Worm (Caenorhabditis elegans) whole organism, L1 larva: ENCODE results near the gene gtf-2F1.

ENCODE experiments used
- C16A3.4 ChIP-seq: fragments of 150-350 bp; optimal IDR thresholded peaks from 2 replicates; lab custom pipeline; 2014; ENCODE audit warnings: missing biosample characterization, missing genetic modification characterization
- Y116A8C.19 ChIP-seq: sonication (generic microtip); optimal IDR thresholded peaks from 2 replicates; lab custom pipeline; 2016; ENCODE audit warnings: missing compliant biosample characterization, missing genetic modification characterization, borderline replicate concordance
- aha-1 ChIP-seq: fragments of 150-350 bp; optimal IDR thresholded peaks from 2 replicates; lab custom pipeline; 2014; ENCODE audit warnings: missing biosample characterization, missing genetic modification characterization
- alr-1 ChIP-seq: fragments of 200-800 bp; sonication (Bioruptor generic); optimal IDR thresholded peaks from 2 replicates; lab custom pipeline; 2018; ENCODE audit warnings: borderline replicate concordance, mild to moderate bottlenecking, missing genetic modification characterization, missing compliant biosample characterization
- ama-1 ChIP-seq: fragments of 150-350 bp; optimal IDR thresholded peaks from 2 replicates; lab custom pipeline; 2014
- blmp-1 ChIP-seq: fragments of 150-350 bp; optimal IDR thresholded peaks from 2 replicates; lab custom pipeline; 2014; ENCODE audit warnings: missing biosample characterization, missing genetic modification characterization
- ceh-88 ChIP-seq: fragments of 200-800 bp; sonication (Bioruptor generic); IDR thresholded peaks from 2 replicates; pipeline ENCODE4 v1.3.6; 2022; ENCODE audit warnings: missing genetic modification characterization, missing compliant biosample characterization
- dpl-1 ChIP-seq, 3 experiments: fragments of 150-350 bp in 2 of 3; sonication (generic microtip) in 1 of 3; optimal IDR thresholded peaks; 2 replicates each; lab custom pipeline; 2014 to 2017; ENCODE audit warnings: missing biosample characterization in 3 of 3, missing genetic modification characterization in 3 of 3, missing genetic modification reagents in 3 of 3
- egl-27 ChIP-seq, 2 experiments: fragments of 150-350 bp in 1 of 2; sonication (generic microtip); optimal IDR thresholded peaks; 3 replicates each; lab custom pipeline; 2017 to 2018; ENCODE audit warnings: missing biosample characterization in 2 of 2, missing genetic modification characterization in 2 of 2, missing genetic modification reagents in 2 of 2
- fkh-10 ChIP-seq: sonication (generic microtip); optimal IDR thresholded peaks from 2 replicates; lab custom pipeline; 2017; ENCODE audit warnings: missing biosample characterization, missing genetic modification reagents, missing genetic modification characterization
- fkh-4 ChIP-seq: sonication (generic microtip); optimal IDR thresholded peaks from 2 replicates; lab custom pipeline; 2016; ENCODE audit warnings: missing compliant biosample characterization, missing genetic modification characterization, borderline replicate concordance
- grh-1 ChIP-seq: fragments of 200-800 bp; sonication (Bioruptor generic); IDR thresholded peaks from 2 replicates; pipeline ENCODE4 v1.3.6; 2022; ENCODE audit warnings: missing genetic modification reagents, missing genetic modification characterization, missing compliant biosample characterization
- hlh-17 ChIP-seq: fragments of 200-800 bp; sonication (Bioruptor generic); optimal IDR thresholded peaks from 2 replicates; lab custom pipeline; 2018; ENCODE audit warnings: missing genetic modification characterization, mild to moderate bottlenecking, missing compliant biosample characterization, moderate library complexity, borderline replicate concordance
- lin-15B ChIP-seq: fragments of 150-350 bp; sonication (generic microtip); optimal IDR thresholded peaks from 3 replicates; lab custom pipeline; 2014; ENCODE audit warnings: missing biosample characterization, missing genetic modification characterization
- lsy-2 ChIP-seq, 2 experiments: fragments of 150-350 bp; optimal IDR thresholded peaks; 2 replicates each; lab custom pipeline; 2014; ENCODE audit warnings: missing biosample characterization in 2 of 2, missing genetic modification characterization in 2 of 2
- mdl-1 ChIP-seq, 2 experiments: fragments of 150-350 bp; optimal IDR thresholded peaks; 2 replicates each; lab custom pipeline; 2014 to 2017; ENCODE audit warnings: missing biosample characterization in 2 of 2, missing genetic modification characterization in 2 of 2, inconsistent platforms in 1 of 2
- mep-1 ChIP-seq: fragments of 150-350 bp; optimal IDR thresholded peaks from 2 replicates; lab custom pipeline; 2014; ENCODE audit warnings: missing biosample characterization, missing genetic modification characterization
- nhr-12 ChIP-seq: sonication (generic microtip); optimal IDR thresholded peaks from 2 replicates; lab custom pipeline; 2017; ENCODE audit warnings: missing biosample characterization, missing genetic modification characterization
- nhr-19 ChIP-seq: fragments of 200-800 bp; sonication (Bioruptor generic); conservative IDR thresholded peaks from 2 replicates; pipeline ENCODE4 v1.3.6; 2022; ENCODE audit warnings: missing genetic modification characterization, missing compliant biosample characterization
- nhr-237 ChIP-seq: fragments of 150-350 bp; optimal IDR thresholded peaks from 2 replicates; lab custom pipeline; 2014; ENCODE audit warnings: missing biosample characterization, missing genetic modification characterization
- nhr-28 ChIP-seq: fragments of 150-350 bp; optimal IDR thresholded peaks from 2 replicates; lab custom pipeline; 2014; ENCODE audit warnings: missing biosample characterization, missing genetic modification characterization
- nhr-47 ChIP-seq: sonication (generic microtip); optimal IDR thresholded peaks from 2 replicates; lab custom pipeline; 2016; ENCODE audit warnings: mild to moderate bottlenecking, missing genetic modification characterization, moderate library complexity, missing compliant biosample characterization
- nhr-71 ChIP-seq: sonication (generic microtip); optimal IDR thresholded peaks from 2 replicates; lab custom pipeline; 2016; ENCODE audit warnings: mild to moderate bottlenecking, missing genetic modification characterization, moderate library complexity, missing compliant biosample characterization
- nhr-76 ChIP-seq: sonication (generic microtip); optimal IDR thresholded peaks from 2 replicates; lab custom pipeline; 2017; ENCODE audit warnings: missing biosample characterization, missing genetic modification characterization
- nhr-77 ChIP-seq: fragments of 150-350 bp; optimal IDR thresholded peaks from 2 replicates; lab custom pipeline; 2014; ENCODE audit warnings: missing biosample characterization, missing genetic modification characterization
- rnt-1 ChIP-seq: sonication (generic microtip); optimal IDR thresholded peaks from 2 replicates; lab custom pipeline; 2016; ENCODE audit warnings: mild to moderate bottlenecking, missing genetic modification characterization, moderate library complexity, missing compliant biosample characterization
- snpc-4 ChIP-seq: fragments of 150-350 bp; optimal IDR thresholded peaks from 2 replicates; lab custom pipeline; 2014; ENCODE audit warnings: missing biosample characterization, missing genetic modification characterization
- snu-23 ChIP-seq: sonication (generic microtip); optimal IDR thresholded peaks from 2 replicates; lab custom pipeline; 2016; ENCODE audit warnings: missing genetic modification characterization, missing compliant biosample characterization
- sox-4 ChIP-seq: sonication (generic microtip); optimal IDR thresholded peaks from 2 replicates; lab custom pipeline; 2016; ENCODE audit warnings: missing genetic modification characterization, missing compliant biosample characterization
- swsn-7 ChIP-seq: sonication (generic microtip); optimal IDR thresholded peaks from 2 replicates; lab custom pipeline; 2016; ENCODE audit warnings: missing genetic modification characterization, missing compliant biosample characterization
- tbx-2 ChIP-seq: sonication (generic microtip); optimal IDR thresholded peaks from 2 replicates; lab custom pipeline; 2016; ENCODE audit warnings: missing genetic modification characterization, missing compliant biosample characterization
- tlp-1 ChIP-seq: fragments of 150-350 bp; optimal IDR thresholded peaks from 2 replicates; lab custom pipeline; 2014; ENCODE audit warnings: missing biosample characterization, missing genetic modification characterization
- unc-130 ChIP-seq: fragments of 150-350 bp; optimal IDR thresholded peaks from 2 replicates; lab custom pipeline; 2017; ENCODE audit warnings: missing biosample characterization, missing genetic modification characterization, inconsistent platforms
- xbp-1 ChIP-seq: sonication (generic microtip); optimal IDR thresholded peaks from 2 replicates; lab custom pipeline; 2016; ENCODE audit warnings: missing genetic modification characterization, missing compliant biosample characterization
- ztf-11 ChIP-seq, 2 experiments: sonication (generic microtip); optimal IDR thresholded peaks; 2 replicates each; lab custom pipeline; 2016 to 2017; ENCODE audit warnings: missing genetic modification characterization in 2 of 2, missing biosample characterization in 1 of 2, missing compliant biosample characterization in 1 of 2

Gene gtf-2F1

ce11 chrII:4328716-4329115 lies 27.3 kb downstream of the gtf-2F1 start, which contains the start of gene H20J04.4:
Gene H20J04.4 (plus strand): TSS chrII:4329016.
- TF ChIP-seq aha-1 (no peak), nhr-47 (tag; lab: Kevin White, UChicago) (no peak), fkh-10 (no peak), lin-15B (tag; lab: Kevin White, UChicago) (no peak), ama-1 (lab: Kevin White, UChicago) (no peak), egl-27 (tag; optimal IDR thresholded peaks at IDR 0.05; lab: Kevin White, UChicago) (no peak), nhr-28 (tag; lab: Kevin White, UChicago) (no peak), xbp-1 (no peak), nhr-19 (GFP tag; lab: Robert Waterston, UW) (no peak), ceh-88 (GFP tag; lab: Robert Waterston, UW) (no peak), sox-4 (no peak), alr-1 (tag; lab: Kevin White, UChicago) (no peak), tbx-2 (tag; lab: Kevin White, UChicago) (no peak), hlh-17 (GFP tag; lab: Kevin White, UChicago) (no peak), nhr-76 (no peak), nhr-71 (tag; lab: Kevin White, UChicago) (no peak), nhr-237 (no peak), C16A3.4 (tag; lab: Kevin White, UChicago) (no peak), unc-130 (tag; lab: Kevin White, UChicago) (no peak)

- TF ChIP-seq hlh-17 (GFP tag; lab: Kevin White, UChicago) (no peak), mdl-1 (tag; optimal IDR thresholded peaks at IDR 0.05; lab: Kevin White, UChicago) (no peak), egl-27 (tag; optimal IDR thresholded peaks at IDR 0.05; lab: Kevin White, UChicago) (no peak), nhr-237 (no peak), nhr-77 (tag; lab: Kevin White, UChicago) (no peak), unc-130 (tag; lab: Kevin White, UChicago) (no peak), lin-15B (tag; lab: Kevin White, UChicago) (no peak), snpc-4 (tag; lab: Kevin White, UChicago) (no peak), fkh-4 (tag; lab: Kevin White, UChicago) (no peak), grh-1 (GFP tag; lab: Robert Waterston, UW) (no peak), tlp-1 (tag; lab: Kevin White, UChicago) (no peak), nhr-76 (no peak), nhr-12 (tag; lab: Kevin White, UChicago) (no peak), lsy-2 (tag; optimal IDR thresholded peaks at IDR 0.05; lab: Kevin White, UChicago) (no peak)
These were observed 33.0 kb downstream of the gtf-2F1 start, which contains the start of gene madf-3 for ce11 chrII:4334448-4334847. Gene madf-3 (plus strand): TSS chrII:4334748.

DNA sequence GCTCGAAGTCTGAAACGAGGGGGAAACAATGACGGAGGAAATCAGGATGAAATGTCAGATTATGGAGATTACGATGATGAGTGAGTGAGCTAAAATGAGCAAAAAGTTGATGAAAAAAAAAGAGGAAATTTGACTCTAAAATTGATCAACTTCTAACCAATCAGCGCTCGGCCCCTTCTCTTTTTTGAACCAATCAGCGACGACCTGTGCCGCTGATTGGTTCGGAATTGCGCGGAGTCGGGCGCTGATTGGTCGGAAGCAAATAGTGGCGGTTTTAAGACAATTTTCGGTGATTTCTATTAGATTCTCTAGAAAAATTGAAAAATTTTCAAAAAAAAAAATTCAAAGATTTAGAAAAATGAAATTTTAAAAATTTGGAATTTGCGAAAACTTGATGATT lies 36.3 kb downstream of the gtf-2F1 start:
- TF ChIP-seq dpl-1 (GFP tag; optimal IDR thresholded peaks at IDR 0.05; lab: Kevin White, UChicago) = no peak
- TF ChIP-seq mep-1 (tag; lab: Kevin White, UChicago) = no peak
- TF ChIP-seq lin-15B (tag; lab: Kevin White, UChicago) = no peak

DNA sequence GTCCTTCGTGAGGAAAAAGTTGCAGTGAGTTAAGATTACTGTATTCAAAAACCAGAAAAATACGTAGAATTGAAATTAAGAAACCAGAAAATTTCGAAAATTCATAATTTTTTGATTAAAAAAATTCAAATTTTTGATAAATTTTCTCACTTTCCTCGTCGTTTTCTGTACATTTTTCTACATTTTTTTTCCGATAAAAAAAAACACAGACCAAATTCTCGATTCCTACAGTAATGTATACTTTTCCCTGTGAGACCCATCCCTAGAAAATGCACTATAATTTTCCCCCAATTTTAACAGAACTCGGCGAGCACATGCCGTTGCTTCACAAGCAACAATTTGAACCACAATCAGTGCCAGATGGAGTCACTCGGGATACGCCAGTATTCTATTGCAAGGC lies 38.5 kb downstream of the gtf-2F1 start, which contains the start of gene athp-2:
athp-2 (plus strand) TSS at position 301 of the 400 bp plus-strand sequence.
- no peak for TF ChIP-seq swsn-7 (tag; lab: Kevin White, UChicago)
- TF ChIP-seq rnt-1 (tag; lab: Kevin White, UChicago) = no peak
- no peak for TF ChIP-seq tlp-1 (tag; lab: Kevin White, UChicago)
- no peak for TF ChIP-seq Y116A8C.19 (tag; lab: Kevin White, UChicago)
- no peak for TF ChIP-seq nhr-19 (GFP tag; lab: Robert Waterston, UW)

- no peak for TF ChIP-seq egl-27 (tag; optimal IDR thresholded peaks at IDR 0.05; lab: Kevin White, UChicago)
- TF ChIP-seq nhr-47 (tag; lab: Kevin White, UChicago) = no peak
- no peak for TF ChIP-seq blmp-1 (tag; lab: Kevin White, UChicago)
- TF ChIP-seq unc-130 (tag; lab: Kevin White, UChicago) = no peak
- no peak for TF ChIP-seq snu-23
- no peak for TF ChIP-seq nhr-77 (tag; lab: Kevin White, UChicago)
- no peak for TF ChIP-seq ztf-11 (tag; optimal IDR thresholded peaks at IDR 0.05; lab: Kevin White, UChicago)
- TF ChIP-seq, all 84 proteins: peak for 0
These were observed 40.1 kb downstream of the gtf-2F1 start for ce11 chrII:4341484-4341883.
